Worm (Caenorhabditis elegans) whole organism, L4 larva: ENCODE results near the gene C07A9.12.

Experiments used
- F10B5.3 ChIP-seq: sonication (generic microtip); optimal IDR thresholded peaks from 2 replicates; lab custom pipeline; 2016; ENCODE audit warnings: mild to moderate bottlenecking, missing genetic modification characterization, missing compliant biosample characterization
- F37D6.2 ChIP-seq: sonication (generic microtip); optimal IDR thresholded peaks from 2 replicates; lab custom pipeline; 2016; ENCODE audit warnings: mild to moderate bottlenecking, missing genetic modification characterization, missing compliant biosample characterization
- F49E8.2 ChIP-seq: sonication (generic microtip); optimal IDR thresholded peaks from 2 replicates; lab custom pipeline; 2016; ENCODE audit warnings: missing compliant biosample characterization, mild to moderate bottlenecking, missing genetic modification characterization, borderline replicate concordance
- Y48G9A.11 ChIP-seq: fragments of 200-800 bp; sonication (Bioruptor generic); IDR thresholded peaks from 2 replicates; pipeline ENCODE4 v1.3.6; 2022; ENCODE audit warnings: missing genetic modification reagents, missing genetic modification characterization, missing compliant biosample characterization
- aly-2 ChIP-seq: sonication (generic microtip); optimal IDR thresholded peaks from 2 replicates; lab custom pipeline; 2018; ENCODE audit warnings: missing biosample characterization, missing genetic modification characterization
- ceh-20 ChIP-seq: fragments of 200-800 bp; sonication (Bioruptor generic); IDR thresholded peaks from 2 replicates; pipeline ENCODE4 v1.3.6; 2022; ENCODE audit warnings: missing genetic modification reagents, missing genetic modification characterization, missing compliant biosample characterization
- ceh-44 ChIP-seq: fragments of 200-800 bp; sonication (Bioruptor generic); IDR thresholded peaks from 2 replicates; pipeline ENCODE4 v1.3.6; 2022; ENCODE audit warnings: missing genetic modification reagents, missing genetic modification characterization, missing compliant biosample characterization
- ctbp-1 ChIP-seq: fragments of 200-800 bp; sonication (Bioruptor generic); IDR thresholded peaks from 2 replicates; pipeline ENCODE4 v1.3.6; 2022; ENCODE audit warnings: missing genetic modification reagents, missing genetic modification characterization, missing compliant biosample characterization
- daf-12 ChIP-seq: fragments of 150-350 bp; optimal IDR thresholded peaks from 2 replicates; lab custom pipeline; 2014; ENCODE audit warnings: missing biosample characterization, missing genetic modification reagents, missing genetic modification characterization
- daf-16 ChIP-seq, 3 experiments: sonication (generic microtip); optimal IDR thresholded peaks; 2 replicates each; lab custom pipeline; 2016 to 2017; ENCODE audit warnings: missing genetic modification characterization in 3 of 3, missing genetic modification reagents in 3 of 3, mild to moderate bottlenecking in 2 of 3, missing compliant biosample characterization in 2 of 3, missing biosample characterization in 1 of 3, moderate library complexity in 1 of 3
- daf-19 ChIP-seq: fragments of 200-800 bp; sonication (Bioruptor generic); conservative IDR thresholded peaks from 2 replicates; pipeline ENCODE4 v1.3.6; 2022; ENCODE audit warnings: missing genetic modification characterization, missing compliant biosample characterization
- daf-8 ChIP-seq: fragments of 200-800 bp; sonication (Bioruptor generic); IDR thresholded peaks from 2 replicates; pipeline ENCODE4 v1.3.6; 2022; ENCODE audit warnings: missing genetic modification characterization, missing compliant biosample characterization
- dmd-8 ChIP-seq: fragments of 200-800 bp; sonication (Bioruptor generic); IDR thresholded peaks from 2 replicates; pipeline ENCODE4 v1.3.6; 2022; ENCODE audit warnings: missing genetic modification characterization, missing compliant biosample characterization
- dpl-1 ChIP-seq: fragments of 150-350 bp; optimal IDR thresholded peaks from 2 replicates; lab custom pipeline; 2014; ENCODE audit warnings: missing biosample characterization, missing genetic modification reagents, missing genetic modification characterization
- egl-27 ChIP-seq: sonication (generic microtip); optimal IDR thresholded peaks from 3 replicates; lab custom pipeline; 2017; ENCODE audit warnings: missing biosample characterization, missing genetic modification reagents, missing genetic modification characterization
- gei-8 ChIP-seq: fragments of 200-800 bp; sonication (Bioruptor generic); optimal IDR thresholded peaks from 2 replicates; lab custom pipeline; 2018; ENCODE audit warnings: mild to moderate bottlenecking, missing genetic modification characterization, missing compliant biosample characterization
- hmg-1.1 ChIP-seq: fragments of 200-800 bp; sonication (Bioruptor generic); IDR thresholded peaks from 2 replicates; pipeline ENCODE4 v1.3.6; 2022; ENCODE audit warnings: missing genetic modification reagents, missing genetic modification characterization, missing compliant biosample characterization
- lim-7 ChIP-seq: fragments of 200-800 bp; sonication (Bioruptor generic); IDR thresholded peaks from 2 replicates; pipeline ENCODE4 v1.3.6; 2022; ENCODE audit warnings: missing genetic modification characterization, missing compliant biosample characterization
- lin-29 ChIP-seq: fragments of 200-800 bp; sonication (Bioruptor generic); IDR thresholded peaks from 2 replicates; pipeline ENCODE4 v1.3.6; 2022; ENCODE audit warnings: missing genetic modification reagents, missing genetic modification characterization, missing compliant biosample characterization
- lsy-2 ChIP-seq, 2 experiments: fragments of 150-350 bp in 1 of 2; sonication (generic microtip) in 1 of 2; optimal IDR thresholded peaks; 2 replicates each; lab custom pipeline; 2014 to 2017; ENCODE audit warnings: missing biosample characterization in 2 of 2, missing genetic modification characterization in 2 of 2
- mep-1 ChIP-seq: fragments of 150-350 bp; sonication (generic microtip); optimal IDR thresholded peaks from 3 replicates; lab custom pipeline; 2014; ENCODE audit warnings: missing biosample characterization, missing genetic modification characterization
- mxl-2 ChIP-seq: fragments of 200-800 bp; sonication (Bioruptor generic); conservative IDR thresholded peaks from 2 replicates; pipeline ENCODE4 v1.3.6; 2022; ENCODE audit warnings: missing genetic modification reagents, missing genetic modification characterization, missing compliant biosample characterization
- nhr-10 ChIP-seq: fragments of 150-350 bp; optimal IDR thresholded peaks from 2 replicates; lab custom pipeline; 2014; ENCODE audit warnings: missing biosample characterization, missing genetic modification characterization
- nhr-11 ChIP-seq: fragments of 150-350 bp; optimal IDR thresholded peaks from 2 replicates; lab custom pipeline; 2014; ENCODE audit warnings: missing biosample characterization, missing genetic modification characterization
- nhr-28 ChIP-seq: fragments of 150-350 bp; optimal IDR thresholded peaks from 2 replicates; lab custom pipeline; 2014; ENCODE audit warnings: missing biosample characterization, missing genetic modification characterization
- nhr-42 ChIP-seq: fragments of 200-800 bp; sonication (Bioruptor generic); IDR thresholded peaks from 2 replicates; pipeline ENCODE4 v1.3.6; 2022; ENCODE audit warnings: missing genetic modification characterization, missing compliant biosample characterization
- nhr-6 ChIP-seq: fragments of 150-350 bp; optimal IDR thresholded peaks from 2 replicates; lab custom pipeline; 2014; ENCODE audit warnings: missing biosample characterization, missing genetic modification characterization
- nhr-76 ChIP-seq: fragments of 150-350 bp; optimal IDR thresholded peaks from 2 replicates; lab custom pipeline; 2014; ENCODE audit warnings: missing biosample characterization, missing genetic modification characterization
- pha-4 ChIP-seq, 2 experiments: fragments of 150-350 bp in 1 of 2; fragments of 200-800 bp in 1 of 2; sonication (Bioruptor generic) in 1 of 2; IDR thresholded peaks in 1 of 2; optimal IDR thresholded peaks in 1 of 2; 2 replicates each; pipeline versions ENCODE4 v1.3.6 to Lab custom; 2014 to 2022; ENCODE audit warnings: missing genetic modification characterization in 2 of 2, missing genetic modification reagents in 2 of 2, missing biosample characterization in 1 of 2, missing compliant biosample characterization in 1 of 2
- php-3 ChIP-seq: fragments of 200-800 bp; sonication (Bioruptor generic); IDR thresholded peaks from 2 replicates; pipeline ENCODE4 v1.3.6; 2022; ENCODE audit warnings: missing genetic modification reagents, missing genetic modification characterization, missing compliant biosample characterization
- sdz-12 ChIP-seq: fragments of 200-800 bp; sonication (Bioruptor generic); optimal IDR thresholded peaks from 2 replicates; lab custom pipeline; 2018; ENCODE audit warnings: mild to moderate bottlenecking, missing genetic modification characterization, missing compliant biosample characterization
- skn-1 ChIP-seq: fragments of 150-350 bp; optimal IDR thresholded peaks from 2 replicates; lab custom pipeline; 2014; ENCODE audit warnings: missing biosample characterization, missing genetic modification characterization
- unc-130 ChIP-seq: sonication (generic microtip); optimal IDR thresholded peaks from 2 replicates; lab custom pipeline; 2016; ENCODE audit warnings: missing genetic modification reagents, missing genetic modification characterization, missing compliant biosample characterization
- unc-39 ChIP-seq: sonication (generic microtip); optimal IDR thresholded peaks from 2 replicates; lab custom pipeline; 2017; ENCODE audit warnings: missing biosample characterization, missing genetic modification characterization
- unc-62 ChIP-seq, 3 experiments: fragments of 150-350 bp in 1 of 3; sonication (generic microtip); optimal IDR thresholded peaks in 2 of 3; peaks in 1 of 3; 1 replicate in 1 of 3; 2 replicates in 2 of 3; lab custom pipeline; 2014 to 2017; ENCODE audit warnings: missing biosample characterization in 3 of 3, missing genetic modification characterization in 3 of 3, missing genetic modification reagents in 3 of 3, missing genotype in 1 of 3

Gene C07A9.12

ce11 chrIII:9740663-9741062 is 13.3 kb upstream of the C07A9.12 start:
- TF ChIP-seq gei-8 (GFP tag; lab: Kevin White, UChicago), result no peak
- TF ChIP-seq nhr-28 (tag; lab: Kevin White, UChicago), result peak; percentile 15
- peak in 1 of 2 experiments; percentile 28 for TF ChIP-seq lsy-2 (tag; optimal IDR thresholded peaks at IDR 0.05; lab: Kevin White, UChicago)
- TF ChIP-seq daf-19 (GFP tag; lab: Robert Waterston, UW), result no peak
- peak in 1 of 2 experiments; percentile 87 for TF ChIP-seq unc-62 (GFP tag; optimal IDR thresholded peaks at IDR 0.05 in 1 of 2; lab: Kevin White, UChicago)
- TF ChIP-seq unc-62 (tag; optimal IDR thresholded peaks at IDR 0.05; lab: Kevin White, UChicago), result no peak
- no peak for TF ChIP-seq ceh-20
- no peak for TF ChIP-seq mxl-2
- TF ChIP-seq sdz-12 (GFP tag; lab: Kevin White, UChicago), result no peak
- no peak for TF ChIP-seq nhr-76

- TF ChIP-seq php-3 (GFP tag; lab: Robert Waterston, UW), result no peak
- TF ChIP-seq F10B5.3 (tag; lab: Kevin White, UChicago), result no peak
- TF ChIP-seq Y48G9A.11, result no peak
- no peak for TF ChIP-seq aly-2 (tag; lab: Kevin White, UChicago)
- TF ChIP-seq ctbp-1 (GFP tag; lab: Robert Waterston, UW), result no peak
- no peak for TF ChIP-seq dpl-1 (GFP tag; lab: Kevin White, UChicago)
- no peak for TF ChIP-seq mep-1 (tag; lab: Kevin White, UChicago)
- TF ChIP-seq pha-4 (GFP tag; IDR thresholded peaks at IDR 0.05; lab: Robert Waterston, UW), result no peak
- TF ChIP-seq pha-4 (tag; optimal IDR thresholded peaks at IDR 0.05; lab: Kevin White, UChicago), result no peak
- no peak for TF ChIP-seq gei-8 (GFP tag; lab: Kevin White, UChicago)
- no peak for TF ChIP-seq nhr-10 (tag; lab: Kevin White, UChicago)
- TF ChIP-seq unc-130, result no peak
- TF ChIP-seq daf-19 (GFP tag; lab: Robert Waterston, UW), result no peak
- no peak for TF ChIP-seq nhr-6
- TF ChIP-seq hmg-1.1 (GFP tag; lab: Robert Waterston, UW), result no peak
These were observed 11.6 kb upstream of the C07A9.12 start, which contains the start of gene hlh-4 for ce11 chrIII:9738954-9739353. hlh-4 (minus strand) TSS chrIII:9739054.

- TF ChIP-seq Y48G9A.11, result no peak
- TF ChIP-seq daf-16 (GFP tag; optimal IDR thresholded peaks at IDR 0.05; lab: Kevin White, UChicago), result no peak
- peak; percentile 62 for TF ChIP-seq daf-16 (tag; optimal IDR thresholded peaks at IDR 0.05; lab: Kevin White, UChicago)
- TF ChIP-seq, all 104 proteins: peak for 1
These were observed 8.5 kb upstream of the C07A9.12 start, which contains the start of gene dao-6 for ce11 chrIII:9735857-9736256. dao-6 (minus strand) TSS chrIII:9736201.

ce11 chrIII:9734030-9734429 is 6.7 kb upstream of the C07A9.12 start:
- no peak for TF ChIP-seq egl-27 (tag; lab: Kevin White, UChicago)
- TF ChIP-seq F37D6.2 (tag; lab: Kevin White, UChicago), result no peak
- TF ChIP-seq daf-8 (GFP tag; lab: Robert Waterston, UW), result no peak
- no peak for TF ChIP-seq ceh-44 (GFP tag; lab: Robert Waterston, UW)
- TF ChIP-seq lin-29 (GFP tag; lab: Robert Waterston, UW), result no peak
- no peak for TF ChIP-seq lim-7 (GFP tag; lab: Robert Waterston, UW)
- no peak for TF ChIP-seq nhr-11 (tag; lab: Kevin White, UChicago)
- TF ChIP-seq nhr-42 (GFP tag; lab: Robert Waterston, UW), result no peak
- TF ChIP-seq F49E8.2 (tag; lab: Kevin White, UChicago), result no peak
- TF ChIP-seq dmd-8 (GFP tag; lab: Robert Waterston, UW), result no peak
- TF ChIP-seq daf-12, result no peak
- TF ChIP-seq skn-1 (tag; lab: Kevin White, UChicago), result no peak
- no peak for TF ChIP-seq gei-8 (GFP tag; lab: Kevin White, UChicago)
- no peak for TF ChIP-seq unc-39
